Fruit fly (Drosophila melanogaster) S2 (cell line): ENCODE results near the gene BomT3.

Source experiments
- CG8478 ChIP-seq: fragments of >200 bp; optimal IDR thresholded peaks from 2 replicates; lab custom pipeline; 2018
- CTCF ChIP-seq, 2 experiments: fragments of >200 bp; optimal IDR thresholded peaks; 2 replicates each; lab custom pipeline; 2018

DNA sequence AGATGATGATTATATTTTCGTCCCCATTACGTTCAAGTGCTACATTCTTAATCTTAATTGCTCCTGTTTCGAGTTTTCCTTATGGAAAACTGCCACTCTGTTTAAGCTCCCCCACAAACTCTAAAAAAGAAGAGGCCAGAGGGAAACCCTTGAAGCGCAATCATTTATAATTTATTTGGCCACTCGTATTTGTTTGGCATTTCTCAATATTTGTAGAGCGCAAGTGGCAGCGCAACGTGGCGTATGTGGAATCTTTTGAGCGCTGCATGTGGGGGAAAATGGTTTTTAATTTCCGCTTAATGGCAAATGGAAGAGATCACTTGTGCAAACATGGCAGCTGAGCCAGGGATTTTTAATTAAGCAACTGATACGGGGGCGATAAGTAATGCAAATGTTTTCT, 19.0 kb downstream of the BomT3 start:
- TF ChIP-seq CG8478: no peak
- TF ChIP-seq CTCF (optimal IDR thresholded peaks at IDR 0.05; lab: Kevin White, UChicago): no peak
